Fruit fly (Drosophila melanogaster): ENCODE measurements around the gene CG7968.

The CG7968 gene

dm6 chr2L:13835002-13835910, 13.9 kb upstream of the CG7968 start, which contains the start of the genes mRpS23 and CenG1A (continued):
- TF ChIP-seq otp (GFP tag; IDR thresholded peaks at IDR 0.05) (peak; percentile 100), CG7271 (tag; optimal IDR thresholded peaks at IDR 0.05) (peak; percentile 99), B-H1 (GFP tag; IDR thresholded peaks at IDR 0.05) (peak; percentile 100), hbn (GFP tag; IDR thresholded peaks at IDR 0.05; ENCODE audit: partially characterized antibody) (peak; percentile 79), CG9932 (GFP tag; IDR thresholded peaks at IDR 0.05) (peak; percentile 100), hkb (optimal IDR thresholded peaks at IDR 0.05) (no peak), hkb (GFP tag; IDR thresholded peaks at IDR 0.05) (peak; percentile 100), H15 (GFP tag; IDR thresholded peaks at IDR 0.05) (peak; percentile 100), Gug (GFP tag; IDR thresholded peaks at IDR 0.05) (peak; percentile 100), Vsx1 (GFP tag; optimal IDR thresholded peaks at IDR 0.05) (peak; percentile 99), YL-1 (GFP tag; optimal IDR thresholded peaks at IDR 0.05) (peak; percentile 99), CG5953 (GFP tag; IDR thresholded peaks at IDR 0.05) (peak; percentile 100), tap (tag; optimal IDR thresholded peaks at IDR 0.05) (peak; percentile 100), Nf-YA (GFP tag; IDR thresholded peaks at IDR 0.05) (peak; percentile 100), pzg (GFP tag; optimal IDR thresholded peaks at IDR 0.05) (peak; percentile 88), CkIIα-i1 (GFP tag; IDR thresholded peaks at IDR 0.05) (peak; percentile 99), CG5180 (GFP tag; optimal IDR thresholded peaks at IDR 0.05) (peak; percentile 94), twi (tag; optimal IDR thresholded peaks at IDR 0.05) (peak; percentile 98), sug (tag; optimal IDR thresholded peaks at IDR 0.05) (peak; percentile 99), CG12659 (GFP tag; optimal IDR thresholded peaks at IDR 0.05) (peak; percentile 100), CG4404 (GFP tag; IDR thresholded peaks at IDR 0.05) (peak; percentile 100), slp2 (GFP tag; optimal IDR thresholded peaks at IDR 0.05) (peak; percentile 100), Dip2 (GFP tag; IDR thresholded peaks at IDR 0.05) (peak; percentile 85), CG12236 (GFP tag; optimal IDR thresholded peaks at IDR 0.05) (peak; percentile 99), gt (GFP tag; IDR thresholded peaks at IDR 0.05) (peak; percentile 99), caup (GFP tag; optimal IDR thresholded peaks at IDR 0.05; ENCODE audit: severe bottlenecking) (peak; percentile 100), usp (GFP tag; optimal IDR thresholded peaks at IDR 0.05) (no peak), Tbp (GFP tag; optimal IDR thresholded peaks at IDR 0.05) (no peak)

dm6 chr2L:13835959-13836358, 13.2 kb upstream of the CG7968 start:
- TF ChIP-seq kni (GFP tag; optimal IDR thresholded peaks at IDR 0.05) (no peak), CG13296 (GFP tag; optimal IDR thresholded peaks at IDR 0.05) (no peak), CG6765 (GFP tag; optimal IDR thresholded peaks at IDR 0.05) (no peak), Ets97D (GFP tag; optimal IDR thresholded peaks at IDR 0.05) (no peak), nerfin-1 (tag; optimal IDR thresholded peaks at IDR 0.05) (no peak), Doc2 (GFP tag; IDR thresholded peaks at IDR 0.05) (0 out of 2 replicates have a peak, but pooled peaks have one; percentile 13), Fer3 (tag; optimal IDR thresholded peaks at IDR 0.05) (no peak), CG1024 (GFP tag; IDR thresholded peaks at IDR 0.05) (no peak), CG18011 (GFP tag; optimal IDR thresholded peaks at IDR 0.05) (no peak), kay (GFP tag; optimal IDR thresholded peaks at IDR 0.05) (no peak), CG32767 (GFP tag; IDR thresholded peaks at IDR 0.05) (no peak), CG1233 (GFP tag; optimal IDR thresholded peaks at IDR 0.05) (no peak), ash1 (GFP tag; optimal IDR thresholded peaks at IDR 0.05) (no peak), gsb (GFP tag; IDR thresholded peaks at IDR 0.05) (no peak), org-1 (GFP tag; optimal IDR thresholded peaks at IDR 0.05) (no peak), CG6254 (GFP tag; optimal IDR thresholded peaks at IDR 0.05) (no peak), vfl (GFP tag; optimal IDR thresholded peaks at IDR 0.05) (no peak), CG11093 (GFP tag; IDR thresholded peaks at IDR 0.05) (no peak), CG12769 (tag; optimal IDR thresholded peaks at IDR 0.05) (no peak), CG8765 (GFP tag; IDR thresholded peaks at IDR 0.05) (0 out of 2 replicates have a peak, but pooled peaks have one; percentile 15), Bdp1 (GFP tag; optimal IDR thresholded peaks at IDR 0.05) (no peak), ci (GFP tag; IDR thresholded peaks at IDR 0.05) (0 out of 3 replicates have a peak, but pooled peaks have one; percentile 36), CG13775 (GFP tag; optimal IDR thresholded peaks at IDR 0.05) (peak; percentile 60)
